Worm (Caenorhabditis elegans) whole organism, early embryonic: ENCODE measurements around the gene T05C1.5.

Source experiments
- B0310.2 ChIP-seq: sonication (generic microtip); optimal IDR thresholded peaks from 2 replicates; lab custom pipeline; 2016; ENCODE audit warnings: mild to moderate bottlenecking, missing genetic modification characterization, missing compliant biosample characterization
- F13C5.2 ChIP-seq: sonication (generic microtip); optimal IDR thresholded peaks from 2 replicates; lab custom pipeline; 2017; ENCODE audit warnings: mild to moderate bottlenecking, missing genetic modification characterization, inconsistent platforms, missing compliant biosample characterization
- aly-1 ChIP-seq: sonication (generic microtip); optimal IDR thresholded peaks from 2 replicates; lab custom pipeline; 2016; ENCODE audit warnings: missing genetic modification characterization, missing compliant biosample characterization
- ama-1 ChIP-seq: fragments of 150-350 bp; optimal IDR thresholded peaks from 2 replicates; lab custom pipeline; 2014
- ceh-13 ChIP-seq: fragments of 200-800 bp; sonication (Bioruptor generic); optimal IDR thresholded peaks from 2 replicates; lab custom pipeline; 2018; ENCODE audit warnings: mild to moderate bottlenecking, missing genetic modification characterization, missing compliant biosample characterization
- ceh-36 ChIP-seq: sonication (generic microtip); optimal IDR thresholded peaks from 2 replicates; lab custom pipeline; 2016; ENCODE audit warnings: missing genetic modification characterization, inconsistent platforms, missing compliant biosample characterization
- ets-7 ChIP-seq: sonication (generic microtip); optimal IDR thresholded peaks from 2 replicates; lab custom pipeline; 2016; ENCODE audit warnings: missing genotype, missing genetic modification characterization, missing compliant biosample characterization
- flt-1 ChIP-seq: fragments of 200-800 bp; sonication (Bioruptor generic); IDR thresholded peaks from 2 replicates; pipeline ENCODE4 v1.3.6; 2022; ENCODE audit warnings: missing genetic modification characterization, missing compliant biosample characterization
- hmbx-1 ChIP-seq: sonication (generic microtip); optimal IDR thresholded peaks from 2 replicates; lab custom pipeline; 2016; ENCODE audit warnings: mild to moderate bottlenecking, missing genetic modification characterization, missing compliant biosample characterization
- hmg-4 ChIP-seq: fragments of 200-800 bp; sonication (Bioruptor generic); optimal IDR thresholded peaks from 2 replicates; lab custom pipeline; 2018; ENCODE audit warnings: mild to moderate bottlenecking, missing genetic modification characterization, missing compliant biosample characterization
- hnd-1 ChIP-seq: sonication (generic microtip); optimal IDR thresholded peaks from 2 replicates; lab custom pipeline; 2016; ENCODE audit warnings: missing genetic modification characterization, missing compliant biosample characterization
- pes-1 ChIP-seq: fragments of 200-800 bp; sonication (Bioruptor generic); IDR thresholded peaks from 2 replicates; pipeline ENCODE4 v1.3.6; 2022; ENCODE audit warnings: missing genetic modification reagents, missing genetic modification characterization, missing compliant biosample characterization
- scrt-1 ChIP-seq: fragments of 200-800 bp; sonication (Bioruptor generic); IDR thresholded peaks from 2 replicates; pipeline ENCODE4 v1.3.6; 2022; ENCODE audit warnings: missing genetic modification characterization, missing compliant biosample characterization
- sea-1 ChIP-seq: fragments of 200-800 bp; sonication (Bioruptor generic); conservative IDR thresholded peaks from 2 replicates; pipeline ENCODE4 v1.3.6; 2022; ENCODE audit warnings: missing genetic modification characterization, missing compliant biosample characterization
- tbx-11 ChIP-seq: fragments of 200-800 bp; sonication (Bioruptor generic); IDR thresholded peaks from 2 replicates; pipeline ENCODE4 v1.3.6; 2022; ENCODE audit warnings: missing genetic modification characterization, missing compliant biosample characterization
- tbx-37 ChIP-seq: fragments of 200-800 bp; sonication (Bioruptor generic); conservative IDR thresholded peaks from 2 replicates; pipeline ENCODE4 v1.3.6; 2022; ENCODE audit warnings: missing genetic modification reagents, missing genetic modification characterization, missing compliant biosample characterization
- tra-4 ChIP-seq: sonication (generic microtip); optimal IDR thresholded peaks from 2 replicates; lab custom pipeline; 2017; ENCODE audit warnings: missing genetic modification characterization, missing compliant biosample characterization

The T05C1.5 gene

ce11 chrII:4490729-4491128, at the start of gene T05C1.5:
T05C1.5 (minus strand) TSS chrII:4490829.
- no peak for TF ChIP-seq tbx-37
- TF ChIP-seq pes-1 (GFP tag; lab: Robert Waterston, UW), result no peak
- TF ChIP-seq sea-1 (GFP tag; lab: Robert Waterston, UW), result no peak
- no peak for TF ChIP-seq ceh-13 (GFP tag; lab: Kevin White, UChicago)
- TF ChIP-seq aly-1 (tag; lab: Kevin White, UChicago), result no peak
- TF ChIP-seq scrt-1, result no peak
- no peak for TF ChIP-seq ceh-36

- no peak for TF ChIP-seq sea-1 (GFP tag; lab: Robert Waterston, UW)
- TF ChIP-seq ceh-13 (GFP tag; lab: Kevin White, UChicago), result no peak
- TF ChIP-seq aly-1 (tag; lab: Kevin White, UChicago), result no peak
- TF ChIP-seq hmbx-1 (tag; lab: Kevin White, UChicago), result no peak
- no peak for TF ChIP-seq ama-1
- no peak for TF ChIP-seq ceh-36
- no peak for TF ChIP-seq tbx-11 (GFP tag; lab: Robert Waterston, UW)
- no peak for TF ChIP-seq B0310.2 (tag; lab: Kevin White, UChicago)
Observed at ce11 chrII:4537141-4537540, 46.5 kb upstream of the T05C1.5 start, which contains the start of gene sra-33. sra-33 (minus strand) TSS chrII:4537241.

ce11 chrII:4531880-4532279, 41.3 kb upstream of the T05C1.5 start, which contains the start of gene sra-32:
sra-32 (minus strand) TSS chrII:4531980.
- TF ChIP-seq hmg-4 (GFP tag; lab: Kevin White, UChicago) (no peak), ceh-13 (GFP tag; lab: Kevin White, UChicago) (no peak), ama-1 (no peak), hnd-1 (tag; lab: Kevin White, UChicago) (no peak), aly-1 (tag; lab: Kevin White, UChicago) (no peak), tbx-37 (no peak), ets-7 (tag; lab: Kevin White, UChicago) (no peak), F13C5.2 (tag; lab: Kevin White, UChicago) (no peak), pes-1 (GFP tag; lab: Robert Waterston, UW) (no peak), ceh-36 (no peak), flt-1 (no peak), scrt-1 (no peak), tbx-11 (GFP tag; lab: Robert Waterston, UW) (no peak), tra-4 (no peak), B0310.2 (tag; lab: Kevin White, UChicago) (no peak), hmbx-1 (tag; lab: Kevin White, UChicago) (no peak)

ce11 chrII:4527800-4528199, 37.2 kb upstream of the T05C1.5 start, which contains the start of gene sra-35:
sra-35 (minus strand) TSS chrII:4527900.
- TF ChIP-seq ama-1, result no peak
- TF ChIP-seq sea-1 (GFP tag; lab: Robert Waterston, UW), result no peak
- TF ChIP-seq hnd-1 (tag; lab: Kevin White, UChicago), result no peak
- no peak for TF ChIP-seq ceh-13 (GFP tag; lab: Kevin White, UChicago)
- no peak for TF ChIP-seq tra-4
- no peak for TF ChIP-seq hmg-4 (GFP tag; lab: Kevin White, UChicago)
- no peak for TF ChIP-seq flt-1
- no peak for TF ChIP-seq pes-1 (GFP tag; lab: Robert Waterston, UW)
- TF ChIP-seq scrt-1, result no peak
- no peak for TF ChIP-seq ets-7 (tag; lab: Kevin White, UChicago)
- no peak for TF ChIP-seq tbx-37
- TF ChIP-seq hmbx-1 (tag; lab: Kevin White, UChicago), result no peak
- no peak for TF ChIP-seq tbx-11 (GFP tag; lab: Robert Waterston, UW)
- TF ChIP-seq B0310.2 (tag; lab: Kevin White, UChicago), result no peak

- no peak for TF ChIP-seq tra-4
Observed at ce11 chrII:4525185-4525584, 34.6 kb upstream of the T05C1.5 start.

- no peak for TF ChIP-seq hmg-4 (GFP tag; lab: Kevin White, UChicago)
- TF ChIP-seq ets-7 (tag; lab: Kevin White, UChicago), result no peak
- TF ChIP-seq sea-1 (GFP tag; lab: Robert Waterston, UW), result no peak
- no peak for TF ChIP-seq B0310.2 (tag; lab: Kevin White, UChicago)
- no peak for TF ChIP-seq scrt-1
- no peak for TF ChIP-seq pes-1 (GFP tag; lab: Robert Waterston, UW)
- TF ChIP-seq tbx-37, result no peak
- no peak for TF ChIP-seq ceh-13 (GFP tag; lab: Kevin White, UChicago)
- TF ChIP-seq hmbx-1 (tag; lab: Kevin White, UChicago), result no peak
Observed at ce11 chrII:4523122-4523672, 32.6 kb upstream of the T05C1.5 start, which contains the start of the genes B0304.4 and B0304.2. B0304.4 (minus strand) TSS chrII:4523222. B0304.2 (plus strand) TSS chrII:4523622.

- TF ChIP-seq tbx-11 (GFP tag; lab: Robert Waterston, UW), result no peak
- no peak for TF ChIP-seq aly-1 (tag; lab: Kevin White, UChicago)
- no peak for TF ChIP-seq ceh-36
- TF ChIP-seq hmg-4 (GFP tag; lab: Kevin White, UChicago), result no peak
- TF ChIP-seq pes-1 (GFP tag; lab: Robert Waterston, UW), result no peak
Observed at ce11 chrII:4519976-4520594, 29.5 kb upstream of the T05C1.5 start.

ce11 chrII:4518300-4518907, 27.8 kb upstream of the T05C1.5 start, which contains the start of gene hlh-1:
hlh-1 (plus strand) TSS chrII:4518574.
- peak; percentile 33; the same call in 1 of the 2 replicates for TF ChIP-seq flt-1
- TF ChIP-seq B0310.2 (tag; lab: Kevin White, UChicago), result no peak
